Worm (Caenorhabditis elegans): ENCODE results near the gene egas-1.

DNA sequence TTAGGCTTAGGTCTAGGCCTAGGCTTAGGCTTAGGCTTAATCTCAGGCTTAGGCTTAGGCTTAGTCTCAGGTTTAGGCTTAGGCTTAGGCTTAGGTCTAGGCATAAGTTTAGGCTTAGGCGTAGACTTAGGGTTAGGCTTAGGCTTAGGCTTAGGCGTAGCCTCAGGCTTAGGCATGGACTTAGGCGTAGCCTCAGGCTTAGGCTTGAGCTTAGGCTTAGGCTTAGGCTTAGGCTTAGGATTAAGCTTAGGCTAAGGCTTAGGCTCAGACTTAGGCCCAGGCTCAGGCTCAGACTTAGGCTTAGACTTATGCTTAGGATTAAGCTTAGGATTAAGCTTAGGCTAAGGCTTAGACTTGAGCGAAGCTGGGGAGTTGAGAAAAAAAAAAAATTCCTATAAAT, 26.9 kb upstream of the egas-1 start:
- TF ChIP-seq unc-55 (GFP tag; optimal IDR thresholded peaks at IDR 0.05) (no peak), K02D7.2 (tag; optimal IDR thresholded peaks at IDR 0.05) (no peak), pqm-1 (tag; optimal IDR thresholded peaks at IDR 0.05) (no peak), ama-1 (optimal IDR thresholded peaks at IDR 0.05) (no peak), tbx-7 (tag; optimal IDR thresholded peaks at IDR 0.05) (no peak), hlh-8 (tag; optimal IDR thresholded peaks at IDR 0.05) (no peak), rnt-1 (tag; optimal IDR thresholded peaks at IDR 0.05) (no peak), fkh-6 (tag; optimal IDR thresholded peaks at IDR 0.05) (no peak), ceh-14 (tag; optimal IDR thresholded peaks at IDR 0.05) (no peak), tbx-2 (tag; optimal IDR thresholded peaks at IDR 0.05) (no peak), sdc-2 (tag; optimal IDR thresholded peaks at IDR 0.05) (no peak), syd-9 (tag; optimal IDR thresholded peaks at IDR 0.05) (no peak)
